Worm (Caenorhabditis elegans) whole organism, L4 larva: ENCODE measurements around the gene M04D8.4.

Source experiments
- ZK546.5 ChIP-seq, 2 experiments: sonication (generic microtip); optimal IDR thresholded peaks; 2 replicates each; lab custom pipeline; 2017; ENCODE audit warnings: missing biosample characterization in 2 of 2, missing genetic modification characterization in 2 of 2
- fos-1 ChIP-seq: fragments of 150-350 bp; optimal IDR thresholded peaks from 2 replicates; lab custom pipeline; 2014; ENCODE audit warnings: missing biosample characterization, missing genetic modification characterization
- ztf-11 ChIP-seq: fragments of 150-350 bp; optimal IDR thresholded peaks from 2 replicates; lab custom pipeline; 2014; ENCODE audit warnings: missing biosample characterization, missing genetic modification characterization

DNA sequence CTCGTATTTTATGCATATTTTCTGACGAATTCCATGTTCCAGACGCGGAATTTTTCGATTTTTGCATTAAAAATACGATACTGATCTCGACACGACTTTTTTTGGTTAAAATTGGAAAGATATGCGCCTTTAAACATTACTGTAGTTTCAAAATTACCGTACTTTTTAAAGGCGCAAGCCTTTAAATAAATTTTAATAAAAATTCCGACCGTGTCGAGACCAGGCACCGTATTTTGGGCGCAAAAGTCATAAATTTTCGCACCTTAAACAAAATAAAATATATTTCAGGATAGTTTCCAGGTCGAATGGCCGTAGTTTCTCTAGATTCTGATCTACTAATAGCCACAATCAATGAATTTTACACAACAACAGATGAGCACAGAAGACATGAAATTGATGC is 38.8 kb upstream of the M04D8.4 start, which contains the start of gene T16G12.6:
- no peak for TF ChIP-seq ztf-11 (tag; lab: Kevin White, UChicago)
- no peak for TF ChIP-seq fos-1 (tag; lab: Kevin White, UChicago)
- TF ChIP-seq ZK546.5 (tag; optimal IDR thresholded peaks at IDR 0.05; lab: Kevin White, UChicago): no peak
